Worm (Caenorhabditis elegans): ENCODE data around the gene Y46G5A.36.

DNA sequence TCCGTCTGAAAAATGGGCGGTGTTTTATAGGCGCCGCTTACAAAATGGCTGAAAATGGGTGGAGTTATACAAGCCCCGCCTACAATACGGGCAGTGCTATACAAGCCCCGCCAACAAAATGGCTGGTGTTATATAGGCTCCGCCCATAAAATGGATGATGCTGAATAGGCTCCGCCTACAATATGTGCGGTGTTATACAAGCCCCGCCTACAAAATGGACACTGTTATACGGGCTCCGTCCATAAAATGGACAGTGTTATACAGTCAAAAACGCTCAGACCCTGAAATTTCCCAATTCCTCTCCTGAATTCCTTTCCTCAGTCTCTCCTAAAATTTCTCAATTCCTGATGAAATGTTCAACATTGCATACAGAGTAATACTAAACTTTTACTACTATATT is 42.6 kb downstream of the Y46G5A.36 start:
- TF ChIP-seq C04F5.9 (tag; optimal IDR thresholded peaks at IDR 0.05) (no peak), lsy-2 (tag; optimal IDR thresholded peaks at IDR 0.05) (no peak)
